Fruit fly (Drosophila melanogaster): ENCODE data around the gene Pus1.

Gene Pus1

DNA sequence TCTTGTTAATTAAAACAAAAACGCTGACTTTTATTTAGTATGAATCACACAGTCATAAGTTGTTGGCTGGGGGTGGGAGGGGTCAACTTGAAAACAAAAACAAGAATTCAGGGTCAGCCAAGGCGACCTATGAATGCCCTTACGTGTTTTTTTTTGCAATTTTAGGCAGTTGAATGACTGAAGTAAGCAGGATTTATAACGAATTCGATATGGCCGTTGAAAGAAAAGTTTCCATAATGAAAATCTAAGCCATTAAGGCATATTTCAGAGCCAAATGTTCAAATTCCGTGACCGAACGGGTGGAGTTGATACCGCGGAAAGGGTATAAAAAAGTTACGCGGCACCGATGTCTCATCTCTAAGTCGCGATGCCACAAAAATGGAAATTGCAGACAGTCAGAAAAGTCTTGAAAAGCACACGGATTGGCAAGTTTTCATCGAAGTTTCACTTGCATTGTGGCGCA, 41.5 kb upstream of the Pus1 start (continued):
- TF ChIP-seq Stat92E (GFP tag; optimal IDR thresholded peaks at IDR 0.05) (peak in 1 of 3 experiments; percentile 10), CG30431 (GFP tag; optimal IDR thresholded peaks at IDR 0.05) (peak; percentile 49), nmo (GFP tag; optimal IDR thresholded peaks at IDR 0.05) (no peak), CG12299 (tag; optimal IDR thresholded peaks at IDR 0.05) (peak; percentile 54), oc (tag; optimal IDR thresholded peaks at IDR 0.05) (no peak), CG8478 (optimal IDR thresholded peaks at IDR 0.05) (no peak), NK7.1 (GFP tag; optimal IDR thresholded peaks at IDR 0.05) (peak; percentile 39), CoRest (tag; optimal IDR thresholded peaks at IDR 0.05) (no peak), CG10565 (GFP tag; optimal IDR thresholded peaks at IDR 0.05) (no peak), CG11247 (GFP tag; IDR thresholded peaks at IDR 0.05) (peak; percentile 59), stc (GFP tag; IDR thresholded peaks at IDR 0.05) (peak; percentile 54), CG9876 (GFP tag; optimal IDR thresholded peaks at IDR 0.05) (peak; percentile 39), tx (GFP tag; optimal IDR thresholded peaks at IDR 0.05) (peak; percentile 71), hb (GFP tag; IDR thresholded peaks at IDR 0.05; ENCODE audit: partially characterized antibody) (no peak), Med (GFP tag) (peak; percentile 95), Sry-δ (GFP tag; optimal IDR thresholded peaks at IDR 0.05) (peak; percentile 64), HLH4C (GFP tag; IDR thresholded peaks at IDR 0.05; ENCODE audit: partially characterized antibody) (no peak), fu2 (GFP tag; optimal IDR thresholded peaks at IDR 0.05) (peak; percentile 67), jing (GFP tag; optimal IDR thresholded peaks at IDR 0.05) (peak; percentile 32), zen (tag; optimal IDR thresholded peaks at IDR 0.05) (no peak), org-1 (GFP tag; optimal IDR thresholded peaks at IDR 0.05) (no peak), CkIIα-i1 (GFP tag; IDR thresholded peaks at IDR 0.05) (no peak), ftz-f1 (GFP tag; optimal IDR thresholded peaks at IDR 0.05) (peak; percentile 87), Optix (GFP tag; IDR thresholded peaks at IDR 0.05) (peak; percentile 71; the same call in 1 of the 3 replicates), CG14710 (tag; optimal IDR thresholded peaks at IDR 0.05) (no peak), CG2875 (GFP tag; optimal IDR thresholded peaks at IDR 0.05) (no peak), ken (GFP tag; IDR thresholded peaks at IDR 0.05) (peak; percentile 69; the same call in 2 of the 3 replicates), CG8290 (GFP tag; optimal IDR thresholded peaks at IDR 0.05) (no peak), CG8290 (tag; optimal IDR thresholded peaks at IDR 0.05) (no peak), Hr39 (optimal IDR thresholded peaks at IDR 0.05) (no peak), Dad (GFP tag; optimal IDR thresholded peaks at IDR 0.05) (peak; percentile 61), nerfin-1 (tag; optimal IDR thresholded peaks at IDR 0.05) (no peak), al (GFP tag; IDR thresholded peaks at IDR 0.05) (peak; percentile 65), lov (optimal IDR thresholded peaks at IDR 0.05) (no peak), lov (GFP tag; IDR thresholded peaks at IDR 0.05) (0 out of 3 replicates have a peak, but pooled peaks have one; percentile 65), Dref (GFP tag; IDR thresholded peaks at IDR 0.05) (no peak), CG3163 (GFP tag; optimal IDR thresholded peaks at IDR 0.05) (peak; percentile 21), sr (GFP tag; IDR thresholded peaks at IDR 0.05) (no peak), ttk (GFP tag; IDR thresholded peaks at IDR 0.05) (peak; percentile 53), dmrt11E (tag; optimal IDR thresholded peaks at IDR 0.05) (peak; percentile 63), GATAe (GFP tag; conservative IDR thresholded peaks at IDR 0.05) (no peak), vnd (GFP tag; IDR thresholded peaks at IDR 0.05; ENCODE audit: partially characterized antibody) (no peak), Neu2 (GFP tag; optimal IDR thresholded peaks at IDR 0.05; ENCODE audit: borderline replicate concordance) (no peak), Hr78 (GFP tag; optimal IDR thresholded peaks at IDR 0.05) (peak in 1 of 2 experiments; percentile 93), YL-1 (GFP tag; optimal IDR thresholded peaks at IDR 0.05) (peak; percentile 64), gsb-n (tag; optimal IDR thresholded peaks at IDR 0.05) (no peak), CG7556 (GFP tag; optimal IDR thresholded peaks at IDR 0.05) (peak; percentile 20), CG16815 (GFP tag; optimal IDR thresholded peaks at IDR 0.05) (peak; percentile 27), CG11456 (GFP tag; IDR thresholded peaks at IDR 0.05) (peak; percentile 54; the same call in 1 of the 3 replicates), CG9727 (GFP tag; optimal IDR thresholded peaks at IDR 0.05) (no peak), wek (GFP tag; optimal IDR thresholded peaks at IDR 0.05) (no peak)

Data from whole organism, embryonic.